Worm (Caenorhabditis elegans): ENCODE data around the gene C08F11.12.
"Not testable (repeated sequence)": the region's sequence is repeated elsewhere in the genome, so short reads cannot be mapped to it uniquely, and the experiment has no call there.

DNA sequence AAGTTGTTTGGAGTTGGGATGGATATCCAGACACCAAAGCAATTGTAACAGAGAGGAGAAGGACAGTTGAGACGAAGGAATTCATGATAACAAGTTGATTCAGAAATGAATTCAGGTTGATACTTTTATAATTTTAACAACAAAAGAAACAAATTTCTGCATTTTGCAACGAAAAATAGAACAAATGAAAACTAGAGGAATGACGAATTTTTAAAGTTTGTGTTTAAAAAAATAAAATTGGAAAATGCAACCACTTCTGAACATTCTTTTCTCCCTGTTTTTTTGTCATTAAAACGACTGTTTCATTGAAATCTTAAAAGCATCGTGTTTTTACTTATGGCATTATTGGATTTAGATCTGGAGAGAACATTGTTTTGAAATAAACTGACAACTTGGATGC is at the start of gene C08F11.12:
- not testable (repeated sequence) for TF ChIP-seq ceh-9 (tag; optimal IDR thresholded peaks at IDR 0.05); pha-4 (tag; optimal IDR thresholded peaks at IDR 0.05); nhr-232 (tag; optimal IDR thresholded peaks at IDR 0.05); ama-1 (optimal IDR thresholded peaks at IDR 0.05); madf-2 (tag; optimal IDR thresholded peaks at IDR 0.05)
